Fruit fly (Drosophila melanogaster) whole organism, wandering third instar larva: Measurements from ENCODE around the gene ATbp.

Experiments used
- Abd-B ChIP-seq: fragments of >200 bp; optimal IDR thresholded peaks from 2 replicates; lab custom pipeline; 2017; ENCODE audit warnings: missing biosample characterization, missing genetic modification characterization
- CG32264 ChIP-seq: fragments of 200-800 bp; sonication (Bioruptor generic); optimal IDR thresholded peaks from 2 replicates; lab custom pipeline; 2016; ENCODE audit warnings: missing biosample characterization, missing genetic modification characterization
- CrebA ChIP-seq: fragments of 200-800 bp; sonication (Bioruptor generic); optimal IDR thresholded peaks from 2 replicates; lab custom pipeline; 2016; ENCODE audit warnings: missing biosample characterization, mild to moderate bottlenecking, missing genetic modification characterization, borderline replicate concordance
- Dfd ChIP-seq: fragments of >200 bp; optimal IDR thresholded peaks from 2 replicates; lab custom pipeline; 2017; ENCODE audit warnings: missing biosample characterization, missing genetic modification characterization
- HLH106 ChIP-seq: fragments of 200-800 bp; optimal IDR thresholded peaks from 3 replicates; lab custom pipeline; 2019; ENCODE audit warnings: missing biosample characterization, mild to moderate bottlenecking, missing genetic modification characterization, moderate library complexity
- Hnf4 ChIP-seq: fragments of 200-800 bp; sonication (Bioruptor generic); optimal IDR thresholded peaks from 2 replicates; lab custom pipeline; 2016; ENCODE audit warnings: missing biosample characterization, mild to moderate bottlenecking, missing genetic modification characterization
- Hr78 ChIP-seq: fragments of >200 bp; optimal IDR thresholded peaks from 2 replicates; lab custom pipeline; 2017; ENCODE audit warnings: missing biosample characterization, missing genetic modification characterization
- Hr83 ChIP-seq: fragments of 200-300 bp; sonication (Bioruptor generic); optimal IDR thresholded peaks from 2 replicates; lab custom pipeline; 2016; ENCODE audit warnings: missing biosample characterization, mild to moderate bottlenecking, missing genetic modification characterization, moderate library complexity; ENCODE audit not compliant: poor library complexity, severe bottlenecking
- Jra ChIP-seq: sonication (Bioruptor generic); optimal IDR thresholded peaks from 2 replicates; lab custom pipeline; 2016; ENCODE audit warnings: missing biosample characterization, missing genetic modification characterization
- Mio ChIP-seq: sonication (Bioruptor generic); optimal IDR thresholded peaks from 2 replicates; lab custom pipeline; 2016; ENCODE audit warnings: missing biosample characterization, missing genetic modification characterization
- Myc ChIP-seq: fragments of >200 bp; optimal IDR thresholded peaks from 2 replicates; lab custom pipeline; 2017
- N ChIP-seq: fragments of >200 bp; optimal IDR thresholded peaks from 2 replicates; lab custom pipeline; 2018; ENCODE audit warnings: missing biosample characterization, missing external identifiers, missing genetic modification characterization
- OdsH ChIP-seq: fragments of 200-800 bp; sonication (Bioruptor generic); optimal IDR thresholded peaks from 2 replicates; lab custom pipeline; 2016; ENCODE audit warnings: missing biosample characterization, mild to moderate bottlenecking, missing genetic modification characterization
- Rel ChIP-seq, 2 experiments: fragments of 200-800 bp; sonication (Bioruptor generic) in 1 of 2; optimal IDR thresholded peaks; 2 replicates in 1 of 2; 3 replicates in 1 of 2; lab custom pipeline; 2016 to 2019; ENCODE audit warnings: mild to moderate bottlenecking in 2 of 2, missing biosample characterization in 2 of 2, missing genetic modification characterization in 2 of 2, moderate library complexity in 1 of 2
- Sp1 ChIP-seq: fragments of 200-800 bp; sonication (Bioruptor generic); optimal IDR thresholded peaks from 3 replicates; lab custom pipeline; 2019; ENCODE audit warnings: missing biosample characterization, mild to moderate bottlenecking, missing genetic modification characterization, moderate library complexity
- Vsx2 ChIP-seq: fragments of 200-300, 225-300 bp; sonication (Bioruptor generic); optimal IDR thresholded peaks from 2 replicates; lab custom pipeline; 2018; ENCODE audit warnings: missing biosample characterization, missing genetic modification characterization; ENCODE audit not compliant: partially characterized antibody
- brk ChIP-seq: fragments of 200-800 bp; sonication (Bioruptor generic); optimal IDR thresholded peaks from 2 replicates; lab custom pipeline; 2016; ENCODE audit warnings: missing biosample characterization, mild to moderate bottlenecking, missing genetic modification characterization
- dmrt93B ChIP-seq: fragments of 200-800 bp; sonication (Bioruptor generic); optimal IDR thresholded peaks from 2 replicates; lab custom pipeline; 2018; ENCODE audit warnings: missing biosample characterization, mild to moderate bottlenecking, missing genetic modification characterization
- dsf ChIP-seq: sonication (Bioruptor generic); optimal IDR thresholded peaks from 2 replicates; lab custom pipeline; 2016; ENCODE audit warnings: missing biosample characterization, missing genetic modification characterization, borderline replicate concordance
- ey ChIP-seq: fragments of 200-800 bp; sonication (Bioruptor generic); optimal IDR thresholded peaks from 2 replicates; lab custom pipeline; 2016; ENCODE audit warnings: missing biosample characterization, missing genetic modification characterization
- foxo ChIP-seq, 2 experiments: fragments of 200-800 bp; sonication (Bioruptor generic); optimal IDR thresholded peaks; 2 replicates in 1 of 2; 3 replicates in 1 of 2; lab custom pipeline; 2016 to 2017; ENCODE audit warnings: missing biosample characterization in 2 of 2, missing genetic modification characterization in 2 of 2
- fru ChIP-seq: fragments of 200-800 bp; sonication (Bioruptor generic); optimal IDR thresholded peaks from 3 replicates; lab custom pipeline; 2016; ENCODE audit warnings: missing biosample characterization, mild to moderate bottlenecking, missing genetic modification characterization
- h ChIP-seq: fragments of 200-800 bp; sonication (Bioruptor generic); optimal IDR thresholded peaks from 3 replicates; lab custom pipeline; 2016; ENCODE audit warnings: missing biosample characterization, mild to moderate bottlenecking, missing genetic modification characterization
- jim ChIP-seq: fragments of 175-275, 200-325 bp; sonication (Bioruptor generic); optimal IDR thresholded peaks from 2 replicates; lab custom pipeline; 2016; ENCODE audit warnings: missing biosample characterization, mild to moderate bottlenecking, missing genetic modification characterization
- lola ChIP-seq: fragments of >200 bp; optimal IDR thresholded peaks from 2 replicates; lab custom pipeline; 2017; ENCODE audit warnings: missing biosample characterization, missing genetic modification characterization
- pan ChIP-seq: fragments of >200 bp; optimal IDR thresholded peaks from 2 replicates; lab custom pipeline; 2017
- rgr ChIP-seq: fragments of 200-800 bp; sonication (Bioruptor generic); optimal IDR thresholded peaks from 3 replicates; lab custom pipeline; 2016; ENCODE audit warnings: missing biosample characterization, mild to moderate bottlenecking, missing genetic modification characterization
- sage ChIP-seq: fragments of 200-800 bp; sonication (Bioruptor generic); optimal IDR thresholded peaks from 2 replicates; lab custom pipeline; 2016; ENCODE audit warnings: missing biosample characterization, mild to moderate bottlenecking, missing genetic modification characterization
- tai ChIP-seq: sonication (Bioruptor generic); optimal IDR thresholded peaks from 2 replicates; lab custom pipeline; 2016; ENCODE audit warnings: missing biosample characterization, missing genetic modification characterization
- usp ChIP-seq: fragments of >200 bp; optimal IDR thresholded peaks from 2 replicates; lab custom pipeline; 2017; ENCODE audit warnings: missing biosample characterization, missing genetic modification characterization
- woc ChIP-seq: sonication (Bioruptor generic); optimal IDR thresholded peaks from 2 replicates; lab custom pipeline; 2016; ENCODE audit warnings: missing biosample characterization, mild to moderate bottlenecking, missing genetic modification characterization

Gene ATbp

DNA sequence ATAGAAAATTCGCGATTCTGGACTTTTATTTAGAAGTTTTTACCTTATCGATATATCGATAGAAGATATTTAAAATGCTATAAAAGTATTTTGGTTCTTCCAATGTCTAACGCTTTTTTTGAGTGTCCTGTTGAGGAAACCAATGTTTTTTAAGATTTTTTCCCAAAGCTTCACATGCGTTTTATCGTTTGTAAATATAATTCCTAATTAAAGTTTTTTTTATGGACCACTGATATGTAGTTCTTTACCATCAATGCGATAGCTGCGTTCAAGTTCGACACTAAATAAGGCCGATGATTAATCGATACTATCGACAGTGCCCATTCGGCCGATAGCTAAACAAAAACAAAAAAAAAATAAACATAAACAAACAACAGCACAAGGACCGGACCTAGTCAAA is at the start of gene ATbp:
Gene ATbp (plus strand): TSS at position 312 of the 400 bp plus-strand sequence.
- no peak for TF ChIP-seq fru
- no peak for TF ChIP-seq Sp1 (GFP tag; lab: Kevin White, UChicago)
- peak; percentile 17 for TF ChIP-seq rgr (GFP tag; lab: Kevin White, UChicago)
- TF ChIP-seq foxo (GFP tag; optimal IDR thresholded peaks at IDR 0.05; lab: Kevin White, UChicago): no peak
- TF ChIP-seq Myc (lab: Kevin White, UChicago): no peak
- TF ChIP-seq HLH106 (tag; lab: Kevin White, UChicago): peak; percentile 21
- TF ChIP-seq woc (GFP tag; lab: Kevin White, UChicago): peak; percentile 42
- no peak for TF ChIP-seq Mio
- no peak for TF ChIP-seq Hr83 (GFP tag; lab: Kevin White, UChicago)
- no peak for TF ChIP-seq lola
- TF ChIP-seq CrebA (GFP tag; lab: Kevin White, UChicago): no peak
- no peak for TF ChIP-seq jim (GFP tag; lab: Kevin White, UChicago)
- TF ChIP-seq dmrt93B: no peak
- no peak for TF ChIP-seq Hr78 (GFP tag; lab: Kevin White, UChicago)
- TF ChIP-seq Vsx2 (GFP tag; lab: Kevin White, UChicago): no peak
- TF ChIP-seq Jra (GFP tag; lab: Kevin White, UChicago): no peak
- TF ChIP-seq brk (GFP tag; lab: Kevin White, UChicago): peak; percentile 1
- TF ChIP-seq h (GFP tag; lab: Kevin White, UChicago): peak; percentile 14
- peak; percentile 11 for TF ChIP-seq tai (GFP tag; lab: Kevin White, UChicago)
- no peak for TF ChIP-seq ey (GFP tag; lab: Kevin White, UChicago)
- peak; percentile 35 for TF ChIP-seq Hnf4 (GFP tag; lab: Kevin White, UChicago)
- TF ChIP-seq OdsH: no peak
- no peak for TF ChIP-seq Dfd (GFP tag; lab: Kevin White, UChicago)
- TF ChIP-seq dsf (GFP tag; lab: Kevin White, UChicago): no peak
- TF ChIP-seq sage (GFP tag; lab: Kevin White, UChicago): no peak
- TF ChIP-seq pan (lab: Kevin White, UChicago): no peak

DNA sequence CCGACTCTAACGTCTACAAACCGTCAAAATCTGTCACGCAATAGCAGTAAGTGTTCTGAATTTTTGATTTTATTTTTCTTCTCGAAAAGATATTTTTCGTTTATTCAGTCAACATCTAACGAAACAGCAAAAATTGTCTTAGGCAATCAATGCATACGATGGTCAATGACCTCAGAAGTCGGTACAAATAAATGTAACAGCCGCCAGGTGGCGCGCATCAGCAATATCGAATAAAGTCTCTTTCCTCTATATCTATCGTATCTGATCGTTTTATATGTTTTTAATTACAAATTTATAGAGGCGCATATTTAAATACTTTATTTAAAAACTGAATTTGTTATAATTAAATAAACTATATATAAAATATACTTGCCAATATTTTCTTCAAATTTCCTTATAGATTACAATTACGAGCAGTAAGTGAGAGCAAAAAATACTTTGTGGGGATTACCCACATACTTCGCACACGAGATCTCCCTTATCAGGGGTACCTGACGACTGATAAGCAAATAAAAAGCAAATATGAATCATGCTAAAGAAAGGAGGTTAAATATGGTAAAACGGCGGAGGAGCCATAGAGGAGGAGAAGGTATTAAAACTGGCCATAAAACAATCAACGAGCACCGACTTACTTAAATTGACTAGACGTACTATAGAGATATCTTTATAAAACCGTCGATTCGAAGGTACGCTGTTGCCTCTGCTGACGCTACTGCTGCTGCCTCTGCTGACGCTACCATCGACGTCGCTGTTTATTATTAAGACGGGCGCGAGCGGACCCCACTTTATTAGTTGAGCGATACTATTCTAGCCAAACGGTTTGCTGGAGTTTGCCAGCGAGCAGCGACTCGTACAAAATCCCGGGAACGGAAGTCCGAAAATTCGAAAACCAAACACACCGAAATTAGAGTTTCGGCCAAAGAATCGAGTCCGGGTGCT is 38.0 kb upstream of the ATbp start, which contains the start of gene CG17167:
Gene CG17167 (plus strand): TSS at position 781 of the 939 bp plus-strand sequence.
- TF ChIP-seq N (no peak), Rel (GFP tag; optimal IDR thresholded peaks at IDR 0.05; lab: Kevin White, UChicago) (no peak), Rel (tag; optimal IDR thresholded peaks at IDR 0.05; lab: Kevin White, UChicago) (peak; percentile 85)

- TF ChIP-seq dmrt93B: peak; percentile 22
- TF ChIP-seq HLH106 (tag; lab: Kevin White, UChicago): peak; percentile 27
- TF ChIP-seq usp (GFP tag; lab: Kevin White, UChicago): no peak
- TF ChIP-seq Sp1 (GFP tag; lab: Kevin White, UChicago): peak; percentile 1
- no peak for TF ChIP-seq CG32264 (GFP tag; lab: Kevin White, UChicago)
- peak; percentile 1 for TF ChIP-seq woc (GFP tag; lab: Kevin White, UChicago)
- TF ChIP-seq jim (GFP tag; lab: Kevin White, UChicago): no peak
- TF ChIP-seq foxo (GFP tag; optimal IDR thresholded peaks at IDR 0.05; lab: Kevin White, UChicago): peak in 1 of 2 experiments; percentile 12
- TF ChIP-seq, all 38 proteins: peak for 5
Observed at dm6 chrX:23071237-23071688, 34.5 kb upstream of the ATbp start.

DNA sequence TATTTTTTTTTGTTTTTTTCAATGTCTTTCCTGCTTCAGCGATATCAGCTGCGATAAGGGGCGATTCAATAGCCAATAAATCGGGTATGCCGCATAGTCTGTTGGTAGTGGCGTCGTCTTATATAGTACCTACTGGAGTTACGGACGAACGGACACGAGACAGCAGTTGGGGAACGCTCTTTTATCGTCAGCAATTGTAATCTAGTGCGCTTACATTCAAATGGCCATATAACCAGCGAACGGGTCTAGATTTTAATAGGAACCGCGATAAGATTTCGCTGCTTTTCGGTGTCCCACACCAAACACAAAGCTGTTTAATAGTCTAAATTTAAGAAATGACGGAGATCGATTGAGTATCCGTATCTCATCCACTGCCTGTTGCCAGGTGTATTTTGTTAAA is 32.4 kb upstream of the ATbp start:
- no peak for TF ChIP-seq Abd-B (GFP tag; lab: Kevin White, UChicago)
- TF ChIP-seq Rel (GFP tag; optimal IDR thresholded peaks at IDR 0.05; lab: Kevin White, UChicago): no peak
- peak; percentile 12 for TF ChIP-seq Rel (tag; optimal IDR thresholded peaks at IDR 0.05; lab: Kevin White, UChicago)
